Worm (Caenorhabditis elegans) whole organism, L2 larva: ENCODE data around the gene mfsd-12.
A peak's percentile ranks its signal among the peaks of the same experiment; 100 is the strongest.

Experiments used
- C34F6.9 ChIP-seq: fragments of 150-350 bp; optimal IDR thresholded peaks from 2 replicates; lab custom pipeline; 2014; ENCODE audit warnings: missing biosample characterization, missing genetic modification characterization
- alr-1 ChIP-seq: fragments of 150-350 bp; optimal IDR thresholded peaks from 2 replicates; lab custom pipeline; 2014; ENCODE audit warnings: missing biosample characterization, missing genetic modification characterization
- ama-1 ChIP-seq: fragments of 150-350 bp; optimal IDR thresholded peaks from 2 replicates; lab custom pipeline; 2018; ENCODE audit warnings: inconsistent platforms
- blmp-1 ChIP-seq: sonication (generic microtip); optimal IDR thresholded peaks from 2 replicates; lab custom pipeline; 2017; ENCODE audit warnings: missing genetic modification characterization, mild to moderate bottlenecking, missing compliant biosample characterization, antibody characterized with exemption, moderate library complexity; ENCODE audit not compliant: insufficient read depth
- crh-2 ChIP-seq: sonication (generic microtip); optimal IDR thresholded peaks from 2 replicates; lab custom pipeline; 2017; ENCODE audit warnings: missing biosample characterization, missing genetic modification characterization
- dmd-4 ChIP-seq: sonication (generic microtip); optimal IDR thresholded peaks from 2 replicates; lab custom pipeline; 2017; ENCODE audit warnings: missing biosample characterization, missing genetic modification characterization
- egl-27 ChIP-seq: sonication (generic microtip); optimal IDR thresholded peaks from 3 replicates; lab custom pipeline; 2017; ENCODE audit warnings: missing biosample characterization, missing genetic modification reagents, missing genetic modification characterization
- elt-3 ChIP-seq: sonication (generic microtip); optimal IDR thresholded peaks from 2 replicates; lab custom pipeline; 2017; ENCODE audit warnings: missing biosample characterization, missing genetic modification characterization
- fos-1 ChIP-seq: fragments of 150-350 bp; optimal IDR thresholded peaks from 2 replicates; lab custom pipeline; 2014; ENCODE audit warnings: missing biosample characterization, missing genetic modification characterization
- gmeb-1 ChIP-seq: fragments of 150-350 bp; optimal IDR thresholded peaks from 2 replicates; lab custom pipeline; 2014; ENCODE audit warnings: missing biosample characterization, missing genetic modification characterization
- lsy-2 ChIP-seq, 2 experiments: fragments of 150-350 bp in 1 of 2; sonication (generic microtip) in 1 of 2; optimal IDR thresholded peaks; 2 replicates each; lab custom pipeline; 2014 to 2017; ENCODE audit warnings: missing biosample characterization in 2 of 2, missing genetic modification characterization in 2 of 2
- mab-5 ChIP-seq: fragments of 150-350 bp; optimal IDR thresholded peaks from 2 replicates; lab custom pipeline; 2014; ENCODE audit warnings: missing biosample characterization, missing genetic modification characterization
- mbf-1 ChIP-seq: sonication (generic microtip); optimal IDR thresholded peaks from 2 replicates; lab custom pipeline; 2017; ENCODE audit warnings: missing biosample characterization, missing genetic modification characterization
- mdl-1 ChIP-seq, 2 experiments: fragments of 150-350 bp in 1 of 2; sonication (generic microtip) in 1 of 2; optimal IDR thresholded peaks; 2 replicates each; lab custom pipeline; 2017; ENCODE audit warnings: missing biosample characterization in 2 of 2, missing genetic modification characterization in 2 of 2
- nhr-12 ChIP-seq: fragments of 150-350 bp; optimal IDR thresholded peaks from 2 replicates; lab custom pipeline; 2014; ENCODE audit warnings: missing biosample characterization, missing genetic modification characterization
- nhr-129 ChIP-seq: fragments of 150-350 bp; optimal IDR thresholded peaks from 2 replicates; lab custom pipeline; 2014; ENCODE audit warnings: missing biosample characterization, missing genetic modification characterization
- nhr-21 ChIP-seq: fragments of 150-350 bp; optimal IDR thresholded peaks from 2 replicates; lab custom pipeline; 2014; ENCODE audit warnings: missing biosample characterization, missing genetic modification characterization
- nhr-23 ChIP-seq: fragments of 150-350 bp; optimal IDR thresholded peaks from 2 replicates; lab custom pipeline; 2014; ENCODE audit warnings: missing biosample characterization, missing genetic modification reagents, missing genetic modification characterization
- nhr-237 ChIP-seq: fragments of 150-350 bp; optimal IDR thresholded peaks from 2 replicates; lab custom pipeline; 2014; ENCODE audit warnings: missing biosample characterization, missing genetic modification characterization
- nhr-25 ChIP-seq: fragments of 150-350 bp; sonication (generic microtip); optimal IDR thresholded peaks from 3 replicates; lab custom pipeline; 2014; ENCODE audit warnings: missing biosample characterization, missing genetic modification characterization
- sem-4 ChIP-seq: fragments of 150-350 bp; optimal IDR thresholded peaks from 2 replicates; lab custom pipeline; 2014; ENCODE audit warnings: missing biosample characterization, missing genetic modification reagents, missing genetic modification characterization
- skn-1 ChIP-seq: sonication (generic microtip); optimal IDR thresholded peaks from 2 replicates; lab custom pipeline; 2017; ENCODE audit warnings: missing biosample characterization, missing genetic modification characterization
- sma-9 ChIP-seq, 2 experiments: fragments of 150-350 bp in 1 of 2; sonication (generic microtip) in 1 of 2; optimal IDR thresholded peaks; 2 replicates each; lab custom pipeline; 2014 to 2016; ENCODE audit warnings: missing genetic modification characterization in 2 of 2, mild to moderate bottlenecking in 1 of 2, missing biosample characterization in 1 of 2, missing compliant biosample characterization in 1 of 2, missing genetic modification reagents in 1 of 2, moderate library complexity in 1 of 2
- zag-1 ChIP-seq: fragments of 150-350 bp; optimal IDR thresholded peaks from 2 replicates; lab custom pipeline; 2014; ENCODE audit warnings: missing biosample characterization, missing genetic modification characterization

mfsd-12 gene

ce11 chrX:4673165-4673756 lies 5.4 kb downstream of the mfsd-12 start, which contains the start of gene tmem-135:
TSS of gene tmem-135 (plus strand) at chrX:4673706.
- TF ChIP-seq mbf-1 (tag; lab: Kevin White, UChicago) (no peak), sma-9 (GFP tag; optimal IDR thresholded peaks at IDR 0.05; lab: Kevin White, UChicago) (peak; percentile 26), sma-9 (tag; optimal IDR thresholded peaks at IDR 0.05; lab: Kevin White, UChicago) (no peak)

ce11 chrX:4676702-4677101 lies 8.8 kb downstream of the mfsd-12 start:
- TF ChIP-seq sem-4 (tag; lab: Kevin White, UChicago), result no peak
- TF ChIP-seq, all 48 proteins: peak for 0

- TF ChIP-seq C34F6.9 (tag; lab: Kevin White, UChicago), result no peak
These were observed 10.1 kb downstream of the mfsd-12 start, which contains the start of gene flp-11 for ce11 chrX:4678029-4678428. TSS of gene flp-11 (minus strand) at chrX:4678129.

- no peak for TF ChIP-seq nhr-237 (tag; lab: Kevin White, UChicago)
- no peak for TF ChIP-seq gmeb-1 (tag; lab: Kevin White, UChicago)
- TF ChIP-seq skn-1, result no peak
- TF ChIP-seq mab-5 (tag; lab: Kevin White, UChicago), result no peak
- TF ChIP-seq nhr-21 (tag; lab: Kevin White, UChicago), result no peak
- no peak for TF ChIP-seq nhr-12
- no peak for TF ChIP-seq zag-1
- TF ChIP-seq, all 48 proteins: peak for 0
These were observed 14.7 kb downstream of the mfsd-12 start, which contains the start of gene K02G10.15 for ce11 chrX:4682616-4683015. TSS of gene K02G10.15 (minus strand) at chrX:4682716.

- no peak for TF ChIP-seq nhr-12
- TF ChIP-seq nhr-237 (tag; lab: Kevin White, UChicago), result no peak
- TF ChIP-seq nhr-21 (tag; lab: Kevin White, UChicago), result no peak
- no peak for TF ChIP-seq blmp-1 (tag; lab: Kevin White, UChicago)
- no peak for TF ChIP-seq alr-1 (tag; lab: Kevin White, UChicago)
- no peak for TF ChIP-seq mbf-1 (tag; lab: Kevin White, UChicago)
- no peak for TF ChIP-seq dmd-4 (tag; lab: Kevin White, UChicago)
- TF ChIP-seq nhr-129 (tag; lab: Kevin White, UChicago), result no peak
These were observed 17.7 kb downstream of the mfsd-12 start for ce11 chrX:4685579-4685978.

DNA sequence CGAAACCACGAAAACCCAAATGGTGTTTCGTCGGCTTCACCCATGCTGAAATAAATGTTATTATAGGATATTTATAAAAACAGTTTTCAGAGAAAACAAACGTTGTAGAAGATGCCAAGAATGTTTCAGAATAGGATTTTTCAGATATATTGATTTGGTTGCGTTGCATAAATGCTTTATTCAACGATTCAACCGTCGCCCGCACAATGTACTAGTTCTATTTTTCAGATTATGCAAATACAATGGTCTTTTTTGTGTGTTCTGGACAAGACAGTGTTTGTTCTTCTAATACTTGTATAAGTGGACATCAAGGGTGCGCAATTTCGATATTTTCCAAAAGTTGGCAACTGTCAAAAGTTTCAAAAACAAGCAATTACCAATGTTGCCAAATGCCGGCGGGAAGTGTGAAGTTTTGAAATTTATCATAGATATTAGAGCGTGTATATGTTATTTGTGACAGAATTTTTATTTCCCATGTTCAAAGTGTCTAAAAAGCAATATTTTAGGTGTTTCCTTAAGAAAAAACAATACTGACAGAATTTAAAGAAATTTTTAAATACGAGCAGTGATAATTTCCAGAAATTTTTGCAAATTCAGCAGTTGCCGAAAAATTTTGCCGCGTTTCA lies 23.4 kb downstream of the mfsd-12 start, which contains the start of gene K02G10.5:
K02G10.5 (minus strand) TSS at position 51 of the 626 bp plus-strand sequence.
- TF ChIP-seq lsy-2 (tag; optimal IDR thresholded peaks at IDR 0.05; lab: Kevin White, UChicago), result no peak
- TF ChIP-seq nhr-129 (tag; lab: Kevin White, UChicago), result no peak
- TF ChIP-seq egl-27 (tag; lab: Kevin White, UChicago), result no peak
- TF ChIP-seq crh-2, result no peak
- TF ChIP-seq ama-1 (lab: Kevin White, UChicago), result no peak

DNA sequence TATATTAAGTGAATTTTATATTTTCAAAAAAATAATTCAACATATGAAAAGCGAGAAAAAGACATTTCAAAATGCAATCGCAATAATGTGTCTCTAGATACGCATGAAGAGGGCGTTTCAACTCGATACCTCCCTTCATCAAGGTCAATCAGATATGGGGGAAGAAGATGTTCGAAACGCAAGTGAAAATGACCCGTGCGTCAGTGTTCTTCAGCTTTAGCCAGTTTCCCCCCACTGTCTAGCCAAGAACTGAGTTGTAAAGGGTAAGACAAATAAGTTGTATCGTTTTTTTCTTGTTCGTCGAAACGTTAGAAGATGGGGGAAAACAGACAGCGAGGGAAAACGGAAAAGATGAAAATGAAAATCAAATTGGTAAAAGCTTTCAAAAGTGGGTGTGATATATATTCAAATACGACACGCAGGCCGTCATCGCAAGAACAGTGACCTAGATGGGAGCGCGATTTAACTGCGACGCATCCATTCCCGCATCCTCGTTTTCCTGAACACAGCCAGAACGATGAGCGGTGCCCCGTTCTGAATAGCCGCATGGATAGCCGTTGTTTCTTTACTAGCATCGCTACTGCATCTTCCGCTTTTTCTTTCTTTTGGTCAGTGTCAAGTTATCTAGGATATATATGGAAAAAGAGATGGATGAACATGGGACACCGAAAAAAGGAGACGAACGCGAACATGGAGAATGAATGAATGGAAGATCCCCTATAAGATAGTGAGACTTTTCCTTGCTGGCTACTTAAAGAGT lies 26.9 kb downstream of the mfsd-12 start:
- no peak for TF ChIP-seq mdl-1 (tag; optimal IDR thresholded peaks at IDR 0.05; lab: Kevin White, UChicago)
- TF ChIP-seq nhr-25, result peak; percentile 41

- TF ChIP-seq sma-9 (GFP tag; optimal IDR thresholded peaks at IDR 0.05; lab: Kevin White, UChicago) (peak; percentile 40), sma-9 (tag; optimal IDR thresholded peaks at IDR 0.05; lab: Kevin White, UChicago) (no peak), ama-1 (lab: Kevin White, UChicago) (no peak), elt-3 (no peak), nhr-23 (tag; lab: Kevin White, UChicago) (no peak), fos-1 (tag; lab: Kevin White, UChicago) (peak; percentile 59), egl-27 (tag; lab: Kevin White, UChicago) (no peak)
- TF ChIP-seq, all 48 proteins: peak for 2
These were observed 30.4 kb downstream of the mfsd-12 start for ce11 chrX:4698271-4698670.
